Worm (Caenorhabditis elegans): ENCODE results near the gene mrps-18C.

Gene mrps-18C

DNA sequence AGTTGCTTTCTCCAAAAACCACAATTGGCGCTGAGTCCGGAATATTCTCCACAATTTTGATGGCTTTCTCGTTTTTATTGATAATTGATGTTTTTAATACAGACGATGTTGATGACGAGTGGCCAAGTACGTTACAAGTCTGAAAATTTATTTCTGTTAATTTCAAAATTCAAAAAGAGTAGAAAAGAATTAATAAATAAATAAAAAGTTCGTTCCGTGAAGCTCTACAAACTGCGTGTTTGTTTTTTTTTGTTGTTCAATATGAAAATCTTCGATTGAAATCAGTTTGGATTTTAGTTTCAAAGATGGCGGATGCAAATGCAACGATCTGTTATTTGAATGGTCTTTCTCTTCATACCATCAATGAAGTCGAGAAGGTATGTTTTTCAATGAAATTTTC is 24.4 kb upstream of the mrps-18C start, which contains the start of gene F26F4.2:
Gene F26F4.2 (plus strand): TSS at position 301 of the 400 bp plus-strand sequence.
- no peak for TF ChIP-seq ceh-13 (GFP tag; optimal IDR thresholded peaks at IDR 0.05)
- TF ChIP-seq hmbx-1 (tag; optimal IDR thresholded peaks at IDR 0.05): no peak
- TF ChIP-seq ceh-36 (tag; optimal IDR thresholded peaks at IDR 0.05): no peak
- TF ChIP-seq hmg-4 (GFP tag; optimal IDR thresholded peaks at IDR 0.05): no peak
- TF ChIP-seq tbx-37 (GFP tag; conservative IDR thresholded peaks at IDR 0.05): no peak
- no peak for TF ChIP-seq flt-1 (GFP tag; IDR thresholded peaks at IDR 0.05)
- TF ChIP-seq B0310.2 (tag; optimal IDR thresholded peaks at IDR 0.05): no peak
- no peak for TF ChIP-seq tbx-11 (GFP tag; IDR thresholded peaks at IDR 0.05)
- TF ChIP-seq sea-1 (GFP tag; conservative IDR thresholded peaks at IDR 0.05): no peak
- no peak for TF ChIP-seq ets-7 (tag; optimal IDR thresholded peaks at IDR 0.05)
- no peak for TF ChIP-seq aly-1 (tag; optimal IDR thresholded peaks at IDR 0.05)
- TF ChIP-seq tra-4 (tag; optimal IDR thresholded peaks at IDR 0.05): no peak
- TF ChIP-seq pes-1 (GFP tag; IDR thresholded peaks at IDR 0.05): no peak
- TF ChIP-seq scrt-1 (GFP tag; IDR thresholded peaks at IDR 0.05): no peak
- no peak for TF ChIP-seq ama-1 (optimal IDR thresholded peaks at IDR 0.05)
- TF ChIP-seq hnd-1 (tag; optimal IDR thresholded peaks at IDR 0.05): no peak
- TF ChIP-seq F13C5.2 (tag; optimal IDR thresholded peaks at IDR 0.05): no peak

DNA sequence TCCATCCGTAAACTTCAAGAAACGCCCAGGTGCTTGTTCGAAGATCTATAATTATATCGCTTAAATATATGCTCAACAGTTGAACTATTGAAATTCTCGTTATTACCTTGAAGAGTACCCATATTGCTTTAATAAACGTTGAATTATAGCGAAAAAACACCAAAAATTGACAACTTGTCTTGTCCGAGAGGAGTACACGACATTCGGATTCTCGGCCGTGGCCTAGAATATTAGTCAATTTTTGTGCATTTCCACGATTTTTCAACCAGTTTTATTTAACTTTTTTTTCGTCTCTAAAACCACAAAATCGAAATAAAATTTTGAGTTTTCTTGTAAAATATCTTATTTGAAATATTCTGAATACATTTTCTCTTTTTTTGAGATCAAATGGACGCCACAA is 23.1 kb upstream of the mrps-18C start, which contains the start of the genes F26F4.9 and cee-1:
Gene F26F4.9 (minus strand): TSS at position 205 of the 400 bp plus-strand sequence.
Gene cee-1 (plus strand): TSS at position 383 of the 400 bp plus-strand sequence.
- TF ChIP-seq F13C5.2 (tag; optimal IDR thresholded peaks at IDR 0.05): no peak
- TF ChIP-seq tbx-37 (GFP tag; conservative IDR thresholded peaks at IDR 0.05): 0 out of 2 replicates have a peak, but pooled peaks have one; percentile 25

DNA sequence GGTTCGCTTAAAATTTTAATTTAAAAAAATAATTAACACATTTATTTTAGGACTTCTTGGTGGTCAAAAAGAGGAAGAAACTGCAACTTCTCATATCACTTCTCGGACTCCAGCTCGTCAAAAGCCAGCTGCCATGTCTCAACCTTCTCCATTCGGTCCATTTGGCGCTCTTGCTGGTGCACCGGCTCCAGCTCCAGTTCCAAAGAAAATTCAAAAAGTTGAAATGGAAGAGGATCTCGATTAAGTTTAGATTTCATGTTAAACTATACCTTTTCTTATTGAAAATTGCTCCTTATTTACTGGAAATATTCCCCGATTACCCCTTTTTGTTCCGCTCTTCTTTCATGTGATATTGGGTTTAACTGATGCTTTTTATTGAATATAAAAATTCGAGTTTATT is 21.6 kb upstream of the mrps-18C start:
- no peak for TF ChIP-seq pes-1 (GFP tag; IDR thresholded peaks at IDR 0.05)
- no peak for TF ChIP-seq scrt-1 (GFP tag; IDR thresholded peaks at IDR 0.05)
- no peak for TF ChIP-seq tbx-37 (GFP tag; conservative IDR thresholded peaks at IDR 0.05)
- TF ChIP-seq ceh-36 (tag; optimal IDR thresholded peaks at IDR 0.05): no peak
- no peak for TF ChIP-seq B0310.2 (tag; optimal IDR thresholded peaks at IDR 0.05)
- TF ChIP-seq hmbx-1 (tag; optimal IDR thresholded peaks at IDR 0.05): no peak
- no peak for TF ChIP-seq sea-1 (GFP tag; conservative IDR thresholded peaks at IDR 0.05)
- TF ChIP-seq F13C5.2 (tag; optimal IDR thresholded peaks at IDR 0.05): no peak
- TF ChIP-seq tbx-11 (GFP tag; IDR thresholded peaks at IDR 0.05): no peak
- no peak for TF ChIP-seq hnd-1 (tag; optimal IDR thresholded peaks at IDR 0.05)
- no peak for TF ChIP-seq tra-4 (tag; optimal IDR thresholded peaks at IDR 0.05)
- TF ChIP-seq ama-1 (optimal IDR thresholded peaks at IDR 0.05): no peak
- TF ChIP-seq hmg-4 (GFP tag; optimal IDR thresholded peaks at IDR 0.05): no peak
- no peak for TF ChIP-seq flt-1 (GFP tag; IDR thresholded peaks at IDR 0.05)
- TF ChIP-seq ceh-13 (GFP tag; optimal IDR thresholded peaks at IDR 0.05): no peak
- TF ChIP-seq aly-1 (tag; optimal IDR thresholded peaks at IDR 0.05): no peak
- no peak for TF ChIP-seq ets-7 (tag; optimal IDR thresholded peaks at IDR 0.05)

DNA sequence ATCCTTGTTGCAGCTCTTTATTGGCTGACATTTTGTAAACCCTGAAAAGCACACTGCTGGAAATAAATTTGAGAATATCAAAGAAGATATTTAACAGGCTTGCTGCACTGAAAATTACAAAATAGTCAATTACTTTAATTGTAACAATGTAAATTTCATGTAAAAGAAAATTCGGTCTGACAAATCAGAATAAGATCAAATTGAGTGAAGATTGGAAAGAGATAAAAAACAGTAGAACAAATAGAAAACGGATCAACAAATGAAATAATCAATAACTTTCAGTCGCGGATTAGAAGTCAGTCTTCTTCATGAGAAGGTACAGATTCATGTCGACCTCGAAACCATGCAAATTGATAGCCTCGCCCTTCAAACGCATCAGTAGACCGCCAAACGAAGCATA is 18.3 kb upstream of the mrps-18C start, which contains the start of gene rars-1:
Gene rars-1 (minus strand): TSS at position 101 of the 400 bp plus-strand sequence.
- TF ChIP-seq ets-7 (tag; optimal IDR thresholded peaks at IDR 0.05) (no peak), F13C5.2 (tag; optimal IDR thresholded peaks at IDR 0.05) (no peak), pes-1 (GFP tag; IDR thresholded peaks at IDR 0.05) (no peak)

DNA sequence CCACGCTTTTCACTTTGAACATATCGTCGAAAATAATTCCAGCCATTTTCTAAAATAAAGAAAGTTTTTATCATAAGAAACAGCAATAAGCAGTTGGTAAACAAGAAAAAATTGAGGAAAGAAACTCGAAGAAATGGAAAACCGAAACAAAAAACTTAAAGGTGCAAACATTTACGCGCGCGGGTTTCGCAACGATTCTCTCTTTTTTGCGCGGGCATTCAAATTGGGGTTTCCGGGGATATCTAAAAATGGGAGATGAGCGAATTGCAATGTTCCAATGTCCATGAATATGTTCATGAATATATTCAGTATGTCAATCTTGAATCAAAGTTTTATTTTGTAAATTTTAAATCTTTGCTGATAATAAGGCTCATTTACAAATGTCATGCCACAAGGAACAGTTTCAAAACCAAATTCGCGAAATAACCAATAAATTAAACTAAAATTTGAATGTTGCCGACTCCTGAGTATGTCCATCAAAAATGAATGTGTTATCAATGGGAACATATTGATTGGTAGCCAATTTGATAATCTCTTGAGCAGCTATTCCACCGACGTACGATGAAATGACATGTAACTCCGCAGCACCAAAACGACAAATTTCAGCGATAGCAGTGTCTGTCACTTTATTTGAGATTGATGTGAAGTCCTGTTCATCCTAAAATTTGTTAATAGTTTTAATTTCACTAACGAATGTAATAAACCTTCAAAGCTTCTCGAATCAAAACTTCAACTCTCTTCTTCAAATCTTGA is 17.2 kb upstream of the mrps-18C start, which contains the start of gene rpb-8:
Gene rpb-8 (minus strand): TSS at position 49 of the 753 bp plus-strand sequence.
- no peak for TF ChIP-seq hmg-4 (GFP tag; optimal IDR thresholded peaks at IDR 0.05)
- no peak for TF ChIP-seq aly-1 (tag; optimal IDR thresholded peaks at IDR 0.05)
- no peak for TF ChIP-seq B0310.2 (tag; optimal IDR thresholded peaks at IDR 0.05)
- no peak for TF ChIP-seq hmbx-1 (tag; optimal IDR thresholded peaks at IDR 0.05)
- no peak for TF ChIP-seq ama-1 (optimal IDR thresholded peaks at IDR 0.05)
- TF ChIP-seq ceh-36 (tag; optimal IDR thresholded peaks at IDR 0.05): no peak
- no peak for TF ChIP-seq flt-1 (GFP tag; IDR thresholded peaks at IDR 0.05)
- no peak for TF ChIP-seq ceh-13 (GFP tag; optimal IDR thresholded peaks at IDR 0.05)
- no peak for TF ChIP-seq sea-1 (GFP tag; conservative IDR thresholded peaks at IDR 0.05)

DNA sequence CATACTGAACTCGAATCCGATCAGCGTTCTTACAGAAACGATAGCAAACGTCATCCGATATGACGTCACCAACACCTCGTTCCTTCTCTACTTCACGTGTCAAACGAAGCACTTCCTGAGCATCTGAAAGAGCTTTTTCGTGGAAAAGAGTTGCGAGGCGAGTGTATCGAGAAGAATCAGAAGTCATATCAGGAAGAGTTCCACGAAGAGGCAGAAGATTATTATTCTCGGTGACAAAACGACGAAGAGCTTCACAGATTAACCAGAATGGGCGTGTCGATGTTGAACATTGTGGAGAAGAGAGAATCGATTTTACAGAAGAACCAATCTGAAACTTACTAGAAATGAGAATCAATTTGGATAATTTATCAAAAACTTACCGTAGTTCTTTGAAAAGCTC is 16.5 kb upstream of the mrps-18C start:
- no peak for TF ChIP-seq hnd-1 (tag; optimal IDR thresholded peaks at IDR 0.05)
- TF ChIP-seq ama-1 (optimal IDR thresholded peaks at IDR 0.05): no peak
- no peak for TF ChIP-seq flt-1 (GFP tag; IDR thresholded peaks at IDR 0.05)
- TF ChIP-seq hmbx-1 (tag; optimal IDR thresholded peaks at IDR 0.05): no peak
- TF ChIP-seq tra-4 (tag; optimal IDR thresholded peaks at IDR 0.05): no peak
- TF ChIP-seq ceh-36 (tag; optimal IDR thresholded peaks at IDR 0.05): no peak

DNA sequence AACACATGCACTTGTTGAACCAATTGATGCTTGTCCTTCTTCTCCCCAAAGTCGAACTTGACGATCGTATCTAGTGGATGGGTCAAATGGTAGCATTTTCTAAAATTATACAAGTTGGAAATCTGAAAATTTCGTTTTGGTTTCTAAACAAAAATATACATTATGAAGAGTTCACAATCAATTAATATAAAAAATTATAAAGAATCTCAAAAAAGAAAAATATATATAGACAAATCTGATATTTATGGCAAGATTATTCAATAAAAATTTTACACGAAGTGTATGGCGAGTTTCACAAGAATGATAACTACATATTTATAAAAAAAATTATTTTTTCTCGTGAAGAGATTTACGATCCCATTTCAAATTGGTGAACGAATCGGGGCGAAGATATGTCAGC is 15.2 kb upstream of the mrps-18C start, which contains the start of gene ula-1:
Gene ula-1 (minus strand): TSS at position 101 of the 400 bp plus-strand sequence.
- no peak for TF ChIP-seq scrt-1 (GFP tag; IDR thresholded peaks at IDR 0.05)
- no peak for TF ChIP-seq pes-1 (GFP tag; IDR thresholded peaks at IDR 0.05)
- TF ChIP-seq ama-1 (optimal IDR thresholded peaks at IDR 0.05): no peak
- no peak for TF ChIP-seq tbx-37 (GFP tag; conservative IDR thresholded peaks at IDR 0.05)
- TF ChIP-seq F13C5.2 (tag; optimal IDR thresholded peaks at IDR 0.05): no peak
- no peak for TF ChIP-seq flt-1 (GFP tag; IDR thresholded peaks at IDR 0.05)
- no peak for TF ChIP-seq hmg-4 (GFP tag; optimal IDR thresholded peaks at IDR 0.05)
- no peak for TF ChIP-seq hnd-1 (tag; optimal IDR thresholded peaks at IDR 0.05)
- no peak for TF ChIP-seq tra-4 (tag; optimal IDR thresholded peaks at IDR 0.05)
- TF ChIP-seq ets-7 (tag; optimal IDR thresholded peaks at IDR 0.05): no peak
- no peak for TF ChIP-seq sea-1 (GFP tag; conservative IDR thresholded peaks at IDR 0.05)

DNA sequence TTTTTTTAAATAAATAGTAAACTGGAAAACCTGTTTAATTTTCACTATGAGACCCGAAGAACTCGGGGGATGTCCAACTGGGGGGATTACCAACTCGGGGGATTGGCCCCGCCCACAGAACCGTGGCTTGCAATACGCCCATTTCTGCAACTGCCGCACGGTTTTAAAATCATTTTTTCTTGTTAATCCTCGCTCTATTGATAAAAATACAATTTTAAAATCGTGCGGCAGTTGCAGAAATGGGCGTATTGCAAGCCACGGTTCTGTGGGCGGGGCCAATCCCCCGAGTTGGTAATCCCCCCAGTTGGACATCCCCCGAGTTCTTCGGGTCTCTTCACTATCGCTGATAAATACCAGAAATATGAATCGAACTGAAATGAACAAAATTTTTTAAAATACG is 13.4 kb upstream of the mrps-18C start, which contains the start of gene mmab-1:
Gene mmab-1 (minus strand): TSS at position 95 of the 400 bp plus-strand sequence.
- TF ChIP-seq pes-1 (GFP tag; IDR thresholded peaks at IDR 0.05): peak; percentile 55; the same call in 1 of the 2 replicates

Data from whole organism, early embryonic.